Fruit fly (Drosophila melanogaster) whole organism, embryonic: ENCODE results near the gene Muc30E.

Source experiments
- Abd-B ChIP-seq: fragments of 200-800 bp; sonication (Bioruptor generic); optimal IDR thresholded peaks from 2 replicates; lab custom pipeline; 2018; ENCODE audit warnings: missing biosample characterization, mild to moderate bottlenecking, missing genetic modification characterization, moderate library complexity
- Aef1 ChIP-seq: fragments of 200-800 bp; sonication (Bioruptor generic); IDR thresholded peaks from 3 replicates; pipeline ENCODE4 v1.3.6; 2022; ENCODE audit warnings: missing biosample characterization, missing genetic modification characterization
- Asciz ChIP-seq: fragments of 200-800 bp; sonication (Bioruptor generic); optimal IDR thresholded peaks from 2 replicates; lab custom pipeline; 2017; ENCODE audit warnings: missing biosample characterization, mild to moderate bottlenecking, missing genetic modification characterization, missing genetic modification reagents
- B-H2 ChIP-seq: fragments of 200-800 bp; sonication (Bioruptor generic); optimal IDR thresholded peaks from 2 replicates; lab custom pipeline; 2018; ENCODE audit warnings: missing biosample characterization, mild to moderate bottlenecking, missing genetic modification characterization
- Bgb ChIP-seq: fragments of 200-800 bp; sonication (Bioruptor generic); IDR thresholded peaks from 2 replicates; pipeline ENCODE4 v1.3.6; 2022; ENCODE audit warnings: missing biosample characterization, missing genetic modification characterization; ENCODE audit not compliant: partially characterized antibody
- CG10147 ChIP-seq: fragments of 200-800 bp; sonication (Bioruptor generic); optimal IDR thresholded peaks from 2 replicates; lab custom pipeline; 2019; ENCODE audit warnings: missing biosample characterization, mild to moderate bottlenecking, missing genetic modification characterization, moderate library complexity
- CG10267 ChIP-seq: fragments of 200-800 bp; sonication (Bioruptor generic); optimal IDR thresholded peaks from 2 replicates; lab custom pipeline; 2018; ENCODE audit warnings: missing biosample characterization, mild to moderate bottlenecking, missing genetic modification characterization, moderate library complexity
- CG12155 ChIP-seq: fragments of 200-800 bp; sonication (Bioruptor generic); optimal IDR thresholded peaks from 3 replicates; lab custom pipeline; 2016; ENCODE audit warnings: missing biosample characterization, missing genetic modification characterization
- CG13123 ChIP-seq: fragments of 200-800 bp; sonication (Bioruptor generic); optimal IDR thresholded peaks from 2 replicates; lab custom pipeline; 2016; ENCODE audit warnings: missing biosample characterization, missing genetic modification characterization
- CG15514 ChIP-seq: fragments of 200-800 bp; sonication (Bioruptor generic); optimal IDR thresholded peaks from 3 replicates; lab custom pipeline; 2017; ENCODE audit warnings: missing biosample characterization, missing genetic modification characterization, mild to moderate bottlenecking, moderate library complexity, missing genetic modification reagents
- CG17568 ChIP-seq: fragments of 200-800 bp; sonication (Bioruptor generic); optimal IDR thresholded peaks from 2 replicates; lab custom pipeline; 2018; ENCODE audit warnings: missing biosample characterization, mild to moderate bottlenecking, missing genetic modification characterization, moderate library complexity
- CG30020 ChIP-seq: fragments of 200-800 bp; optimal IDR thresholded peaks from 2 replicates; lab custom pipeline; 2019; ENCODE audit warnings: missing biosample characterization, mild to moderate bottlenecking, missing genetic modification characterization, moderate library complexity
- CG31441 ChIP-seq: fragments of 200-800 bp; sonication (Bioruptor generic); IDR thresholded peaks from 2 replicates; pipeline ENCODE4 v1.3.6; 2022; ENCODE audit warnings: missing biosample characterization, missing genetic modification characterization
- CG33557 ChIP-seq: fragments of 200-800 bp; sonication (Bioruptor generic); optimal IDR thresholded peaks from 2 replicates; lab custom pipeline; 2019; ENCODE audit warnings: missing biosample characterization, mild to moderate bottlenecking, missing genetic modification characterization, moderate library complexity
- CG3838 ChIP-seq: fragments of 200-800 bp; sonication (Bioruptor generic); optimal IDR thresholded peaks from 3 replicates; lab custom pipeline; 2016; ENCODE audit warnings: missing biosample characterization, missing genetic modification characterization
- CG4617 ChIP-seq: fragments of 200-800 bp; sonication (Bioruptor generic); optimal IDR thresholded peaks from 3 replicates; lab custom pipeline; 2016; ENCODE audit warnings: missing biosample characterization, missing genetic modification characterization, borderline replicate concordance
- CG5180 ChIP-seq: fragments of 200-800 bp; sonication (Bioruptor generic); optimal IDR thresholded peaks from 3 replicates; lab custom pipeline; 2017; ENCODE audit warnings: missing biosample characterization, missing genetic modification characterization, mild to moderate bottlenecking, moderate library complexity, missing genetic modification reagents
- CG6813 ChIP-seq: fragments of 200-800 bp; sonication (Bioruptor generic); optimal IDR thresholded peaks from 2 replicates; lab custom pipeline; 2017; ENCODE audit warnings: missing biosample characterization, missing genetic modification characterization, mild to moderate bottlenecking, moderate library complexity, missing genetic modification reagents
- CG9817 ChIP-seq: fragments of 200-800 bp; sonication (Bioruptor generic); optimal IDR thresholded peaks from 2 replicates; lab custom pipeline; 2018; ENCODE audit warnings: missing biosample characterization, mild to moderate bottlenecking, missing genetic modification characterization, moderate library complexity
- CTCF ChIP-seq: fragments of 200-800 bp; sonication (Bioruptor generic); optimal IDR thresholded peaks from 2 replicates; lab custom pipeline; 2017; ENCODE audit warnings: missing biosample characterization, mild to moderate bottlenecking, missing genetic modification characterization, moderate library complexity
- Doc3 ChIP-seq: fragments of 200-800 bp; sonication (Bioruptor generic); IDR thresholded peaks from 3 replicates; pipeline ENCODE4 v1.3.6; 2022; ENCODE audit warnings: missing biosample characterization, missing genetic modification characterization; ENCODE audit not compliant: partially characterized antibody
- HmgZ ChIP-seq: fragments of 200-800 bp; sonication (Bioruptor generic); optimal IDR thresholded peaks from 2 replicates; lab custom pipeline; 2018; ENCODE audit warnings: missing biosample characterization, mild to moderate bottlenecking, missing genetic modification characterization
- Hr78 ChIP-seq, 2 experiments: fragments of 200-800 bp in 1 of 2; fragments of >200 bp in 1 of 2; sonication (Bioruptor generic) in 1 of 2; optimal IDR thresholded peaks; 2 replicates each; lab custom pipeline; 2017 to 2019; ENCODE audit warnings: missing biosample characterization in 2 of 2, missing genetic modification characterization in 2 of 2, mild to moderate bottlenecking in 1 of 2, moderate library complexity in 1 of 2
- Sin3A ChIP-seq: fragments of >200 bp; optimal IDR thresholded peaks from 2 replicates; lab custom pipeline; 2018
- Stat92E ChIP-seq, 3 experiments: fragments of >200 bp in 2 of 3; fragments of 200-800 bp in 1 of 3; sonication (Bioruptor generic) in 1 of 3; optimal IDR thresholded peaks; 2 replicates each; lab custom pipeline; 2017 to 2019; ENCODE audit warnings: missing biosample characterization in 3 of 3, missing genetic modification characterization in 3 of 3, mild to moderate bottlenecking in 1 of 3, moderate library complexity in 1 of 3
- Tbp ChIP-seq: fragments of >200 bp; optimal IDR thresholded peaks from 2 replicates; lab custom pipeline; 2018; ENCODE audit warnings: missing biosample characterization, missing genetic modification characterization
- al ChIP-seq: fragments of 200-800 bp; sonication (Bioruptor generic); IDR thresholded peaks from 2 replicates; pipeline ENCODE4 v1.3.6; 2022; ENCODE audit warnings: missing biosample characterization, missing genetic modification characterization
- ase ChIP-seq: fragments of 200-800 bp; sonication (Bioruptor generic); IDR thresholded peaks from 3 replicates; pipeline ENCODE4 v1.3.6; 2022; ENCODE audit warnings: missing biosample characterization, missing genetic modification characterization
- az2 ChIP-seq: fragments of 200-800 bp; sonication (Bioruptor generic); optimal IDR thresholded peaks from 3 replicates; lab custom pipeline; 2016; ENCODE audit warnings: missing biosample characterization, missing genetic modification characterization
- fd102C ChIP-seq: fragments of 200-800 bp; sonication (Bioruptor generic); optimal IDR thresholded peaks from 2 replicates; lab custom pipeline; 2018; ENCODE audit warnings: missing biosample characterization, mild to moderate bottlenecking, missing genetic modification characterization, moderate library complexity
- fd96Cb ChIP-seq: fragments of 200-800 bp; sonication (Bioruptor generic); optimal IDR thresholded peaks from 2 replicates; lab custom pipeline; 2018; ENCODE audit warnings: missing biosample characterization, mild to moderate bottlenecking, missing genetic modification characterization, moderate library complexity
- gem ChIP-seq: fragments of 200-800 bp; sonication (Bioruptor generic); optimal IDR thresholded peaks from 2 replicates; lab custom pipeline; 2019; ENCODE audit warnings: missing biosample characterization, mild to moderate bottlenecking, missing genetic modification characterization, moderate library complexity
- grau ChIP-seq: fragments of 200-800 bp; optimal IDR thresholded peaks from 3 replicates; lab custom pipeline; 2019; ENCODE audit warnings: missing biosample characterization, mild to moderate bottlenecking, missing genetic modification characterization, moderate library complexity
- maf-S ChIP-seq: fragments of 200-800 bp; sonication (Bioruptor generic); optimal IDR thresholded peaks from 2 replicates; lab custom pipeline; 2016; ENCODE audit warnings: missing biosample characterization, missing genetic modification characterization
- nerfin-2 ChIP-seq: fragments of 200-800 bp; sonication (Bioruptor generic); IDR thresholded peaks from 2 replicates; pipeline ENCODE4 v1.3.6; 2022; ENCODE audit warnings: missing biosample characterization, missing genetic modification characterization; ENCODE audit not compliant: partially characterized antibody
- odd ChIP-seq: fragments of 200-800 bp; sonication (Bioruptor generic); optimal IDR thresholded peaks from 2 replicates; lab custom pipeline; 2017; ENCODE audit warnings: missing biosample characterization, mild to moderate bottlenecking, missing genetic modification characterization
- org-1 ChIP-seq: fragments of 200-800 bp; sonication (Bioruptor generic); optimal IDR thresholded peaks from 2 replicates; lab custom pipeline; 2017; ENCODE audit warnings: missing biosample characterization, missing genetic modification characterization
- otp ChIP-seq: fragments of 200-800 bp; sonication (Bioruptor generic); IDR thresholded peaks from 3 replicates; pipeline ENCODE4, ENCODE4 v1.3.6; 2022; ENCODE audit warnings: missing biosample characterization, missing genetic modification characterization
- pzg ChIP-seq: fragments of 200-800 bp; sonication (Bioruptor generic); optimal IDR thresholded peaks from 3 replicates; lab custom pipeline; 2018; ENCODE audit warnings: missing biosample characterization, mild to moderate bottlenecking, missing genetic modification characterization, moderate library complexity
- run ChIP-seq: fragments of 200-800 bp; sonication (Bioruptor generic); optimal IDR thresholded peaks from 3 replicates; lab custom pipeline; 2018; ENCODE audit warnings: missing biosample characterization, mild to moderate bottlenecking, missing genetic modification characterization
- schlank ChIP-seq: fragments of 200-800 bp; sonication (Bioruptor generic); optimal IDR thresholded peaks from 2 replicates; lab custom pipeline; 2018; ENCODE audit warnings: missing biosample characterization, mild to moderate bottlenecking, missing genetic modification characterization
- scrt ChIP-seq: fragments of 200-800 bp; sonication (Bioruptor generic); optimal IDR thresholded peaks from 2 replicates; lab custom pipeline; 2018; ENCODE audit warnings: missing biosample characterization, mild to moderate bottlenecking, missing genetic modification characterization, moderate library complexity
- sob ChIP-seq: fragments of 200-800 bp; sonication (Bioruptor generic); IDR thresholded peaks from 2 replicates; pipeline ENCODE4 v1.3.6; 2022; ENCODE audit warnings: missing biosample characterization, missing genetic modification characterization
- stc ChIP-seq: fragments of 200-800 bp; sonication (Bioruptor generic); IDR thresholded peaks from 2 replicates; pipeline ENCODE4 v1.3.6; 2022; ENCODE audit warnings: missing biosample characterization, missing genetic modification characterization
- sug ChIP-seq: fragments of 200-800 bp; optimal IDR thresholded peaks from 2 replicates; lab custom pipeline; 2019; ENCODE audit warnings: missing biosample characterization, mild to moderate bottlenecking, missing genetic modification characterization, moderate library complexity
- z ChIP-seq: fragments of 200-800 bp; sonication (Bioruptor generic); IDR thresholded peaks from 3 replicates; pipeline ENCODE4 v1.3.6; 2022; ENCODE audit warnings: missing biosample characterization, missing genetic modification characterization
- zen2 ChIP-seq: fragments of 200-800 bp; sonication (Bioruptor generic); IDR thresholded peaks from 3 replicates; pipeline ENCODE4 v1.3.6; 2022; ENCODE audit warnings: missing biosample characterization, missing genetic modification characterization; ENCODE audit not compliant: partially characterized antibody

Gene Muc30E

dm6 chr2L:9918020-9918959 lies 15.4 kb upstream of the Muc30E start, which contains the start of the genes CG5885 and CG4598 (continued):
- TF ChIP-seq Asciz (GFP tag; lab: Kevin White, UChicago) (peak; percentile 31), CG10267 (tag; lab: Kevin White, UChicago) (peak; percentile 71), B-H2 (peak; percentile 50), CG6813 (GFP tag; lab: Kevin White, UChicago) (peak; percentile 23), CG30020 (peak; percentile 54), CG13123 (GFP tag; lab: Kevin White, UChicago) (peak; percentile 26), org-1 (no peak), otp (GFP tag; lab: Robert Waterston, UW) (peak; percentile 42; the same call in 2 of the 3 replicates), Stat92E (GFP tag; optimal IDR thresholded peaks at IDR 0.05; lab: Kevin White, UChicago) (peak in 1 of 3 experiments; percentile 52), CG3838 (GFP tag; lab: Kevin White, UChicago) (peak; percentile 57), stc (GFP tag; lab: Robert Waterston, UW) (peak; percentile 51), Tbp (no peak), CG4617 (GFP tag; lab: Kevin White, UChicago) (peak; percentile 48), sug (tag; lab: Kevin White, UChicago) (peak; percentile 70), schlank (tag; lab: Kevin White, UChicago) (peak; percentile 50), CTCF (GFP tag; lab: Kevin White, UChicago) (no peak), CG31441 (GFP tag; lab: Robert Waterston, UW) (peak; percentile 64), ase (GFP tag; lab: Robert Waterston, UW) (peak; percentile 44; the same call in 1 of the 3 replicates), CG15514 (GFP tag; lab: Kevin White, UChicago) (peak; percentile 64), CG12155 (peak; percentile 69), gem (tag; lab: Kevin White, UChicago) (peak; percentile 87), z (no peak), scrt (GFP tag; lab: Kevin White, UChicago) (peak; percentile 78), CG5180 (GFP tag; lab: Kevin White, UChicago) (peak; percentile 48), Aef1 (peak; percentile 43; the same call in 2 of the 3 replicates), fd102C (GFP tag; lab: Kevin White, UChicago) (no peak), Doc3 (GFP tag; lab: Robert Waterston, UW) (peak; percentile 59; the same call in 2 of the 3 replicates), zen2 (GFP tag; lab: Robert Waterston, UW) (peak; percentile 72; the same call in 2 of the 3 replicates), Abd-B (GFP tag; lab: Kevin White, UChicago) (peak; percentile 44), CG9817 (tag; lab: Kevin White, UChicago) (peak; percentile 34), HmgZ (tag; lab: Kevin White, UChicago) (peak; percentile 55), CG10147 (GFP tag; lab: Kevin White, UChicago) (peak; percentile 25), CG17568 (GFP tag; lab: Kevin White, UChicago) (no peak), CG33557 (GFP tag; lab: Kevin White, UChicago) (peak; percentile 48), Hr78 (GFP tag; optimal IDR thresholded peaks at IDR 0.05; lab: Kevin White, UChicago) (peak in 1 of 2 experiments; percentile 37), odd (GFP tag; lab: Kevin White, UChicago) (peak; percentile 56), grau (tag; lab: Kevin White, UChicago) (peak; percentile 75), nerfin-2 (GFP tag; lab: Robert Waterston, UW) (peak; percentile 69; the same call in 1 of the 2 replicates), run (tag; lab: Kevin White, UChicago) (peak; percentile 17), sob (peak; percentile 47; the same call in 1 of the 2 replicates), Bgb (GFP tag; lab: Robert Waterston, UW) (peak; percentile 76), fd96Cb (peak; percentile 48), Sin3A (lab: Kevin White, UChicago) (peak; percentile 46), az2 (GFP tag; lab: Kevin White, UChicago) (peak; percentile 76), pzg (GFP tag; lab: Kevin White, UChicago) (peak; percentile 90), al (peak; percentile 53), maf-S (GFP tag; lab: Kevin White, UChicago) (peak; percentile 40)
